Fruit fly (Drosophila melanogaster): ENCODE measurements around the gene CG6686.
A peak's percentile ranks its signal among the peaks of the same experiment; 100 is the strongest.
"Not testable (repeated sequence)": the region's sequence is repeated elsewhere in the genome, so short reads cannot be mapped to it uniquely, and the experiment has no call there.

The CG6686 gene

dm6 chr2L:12002051-12002450, 14.2 kb upstream of the CG6686 start, which contains the start of gene Hacd1 (continued):
- TF ChIP-seq usp (GFP tag; optimal IDR thresholded peaks at IDR 0.05) (no peak), mirr (GFP tag; optimal IDR thresholded peaks at IDR 0.05) (peak; percentile 7), Dref (GFP tag; IDR thresholded peaks at IDR 0.05) (no peak), CG12391 (tag; optimal IDR thresholded peaks at IDR 0.05) (no peak), gsb-n (tag; optimal IDR thresholded peaks at IDR 0.05) (no peak), Ada2b (GFP tag; IDR thresholded peaks at IDR 0.05) (no peak), ara (GFP tag; IDR thresholded peaks at IDR 0.05) (no peak), unpg (GFP tag; optimal IDR thresholded peaks at IDR 0.05) (no peak), bsh (GFP tag; optimal IDR thresholded peaks at IDR 0.05) (no peak), crc (GFP tag; optimal IDR thresholded peaks at IDR 0.05) (no peak)

- peak; percentile 11 for TF ChIP-seq D19A (tag; optimal IDR thresholded peaks at IDR 0.05)
- peak; percentile 65 for TF ChIP-seq CG15073 (GFP tag; optimal IDR thresholded peaks at IDR 0.05)
- TF ChIP-seq Ets65A (GFP tag): no peak
- no peak for TF ChIP-seq jing (GFP tag; optimal IDR thresholded peaks at IDR 0.05)
- peak in 1 of 2 experiments; percentile 68 for TF ChIP-seq Pdp1 (GFP tag; optimal IDR thresholded peaks at IDR 0.05)
- TF ChIP-seq croc (GFP tag; conservative IDR thresholded peaks at IDR 0.05): no peak
- no peak for TF ChIP-seq HLH4C (GFP tag; IDR thresholded peaks at IDR 0.05; ENCODE audit: partially characterized antibody)
Observed at dm6 chr2L:12001132-12001531, 13.3 kb upstream of the CG6686 start.

dm6 chr2L:11999240-11999704, 11.4 kb upstream of the CG6686 start, which contains the start of the genes CG18787 and Nfs1:
Gene CG18787, minus strand, starts transcription at chr2L:11999340.
Gene Nfs1, plus strand, starts transcription at chr2L:11999654.
- not testable (repeated sequence) for TF ChIP-seq eyg (GFP tag; optimal IDR thresholded peaks at IDR 0.05); pita (GFP tag; optimal IDR thresholded peaks at IDR 0.05); lmd (GFP tag; IDR thresholded peaks at IDR 0.05)

- TF ChIP-seq Atf-2, kah, CG16863 (GFP tag; optimal IDR thresholded peaks at IDR 0.05): not testable (repeated sequence)
Observed at dm6 chr2L:11996509-11996908, 8.7 kb upstream of the CG6686 start, which contains the start of gene Ada1-1. Gene Ada1-1, plus strand, starts transcription at chr2L:11996809.

- TF ChIP-seq chif (GFP tag; optimal IDR thresholded peaks at IDR 0.05); CG8359 (GFP tag; optimal IDR thresholded peaks at IDR 0.05; ENCODE audit: borderline replicate concordance); CG13775 (GFP tag; optimal IDR thresholded peaks at IDR 0.05): not testable (repeated sequence)
Observed at dm6 chr2L:11995332-11995790, 7.5 kb upstream of the CG6686 start, which contains the start of the genes CG18789 and Qtzl. Gene CG18789, minus strand, starts transcription at chr2L:11995432. Gene Qtzl, plus strand, starts transcription at chr2L:11995740.

- not testable (repeated sequence) for TF ChIP-seq CG8281 (tag; optimal IDR thresholded peaks at IDR 0.05); CG3163 (GFP tag; optimal IDR thresholded peaks at IDR 0.05); btn (GFP tag; optimal IDR thresholded peaks at IDR 0.05)
Observed at dm6 chr2L:11992602-11993001, 4.8 kb upstream of the CG6686 start, which contains the start of gene Ada1-2. Gene Ada1-2, plus strand, starts transcription at chr2L:11992902.

All from whole organism, embryonic.